Worm (Caenorhabditis elegans) whole organism, late embryonic: ENCODE results near the gene acs-17.

Experiments used
- dmd-4 ChIP-seq: sonication (generic microtip); optimal IDR thresholded peaks from 2 replicates; lab custom pipeline; 2016; ENCODE audit warnings: borderline replicate concordance, missing genetic modification characterization, missing compliant biosample characterization
- dve-1 ChIP-seq: sonication (generic microtip); optimal IDR thresholded peaks from 2 replicates; lab custom pipeline; 2017; ENCODE audit warnings: antibody characterized with exemption, mild to moderate bottlenecking, missing genetic modification characterization, missing compliant biosample characterization
- elt-2 ChIP-seq: sonication (generic microtip); optimal IDR thresholded peaks from 2 replicates; lab custom pipeline; 2016; ENCODE audit warnings: missing genetic modification reagents, missing genetic modification characterization, missing compliant biosample characterization
- elt-4 ChIP-seq: sonication (generic microtip); optimal IDR thresholded peaks from 2 replicates; lab custom pipeline; 2016; ENCODE audit warnings: missing genetic modification characterization, missing compliant biosample characterization
- ets-4 ChIP-seq: sonication (generic microtip); optimal IDR thresholded peaks from 2 replicates; lab custom pipeline; 2016; ENCODE audit warnings: missing genetic modification characterization, missing compliant biosample characterization
- hlh-30 ChIP-seq: sonication (generic microtip); optimal IDR thresholded peaks from 2 replicates; lab custom pipeline; 2017; ENCODE audit warnings: antibody characterized with exemption, missing genetic modification characterization, missing compliant biosample characterization; ENCODE audit not compliant: insufficient read depth
- nhr-11 ChIP-seq: fragments of 150-350 bp; optimal IDR thresholded peaks from 2 replicates; lab custom pipeline; 2014; ENCODE audit warnings: missing biosample characterization, missing genetic modification characterization
- odd-2 ChIP-seq: sonication (generic microtip); optimal IDR thresholded peaks from 2 replicates; lab custom pipeline; 2017; ENCODE audit warnings: antibody characterized with exemption, mild to moderate bottlenecking, missing genetic modification characterization, missing compliant biosample characterization

DNA sequence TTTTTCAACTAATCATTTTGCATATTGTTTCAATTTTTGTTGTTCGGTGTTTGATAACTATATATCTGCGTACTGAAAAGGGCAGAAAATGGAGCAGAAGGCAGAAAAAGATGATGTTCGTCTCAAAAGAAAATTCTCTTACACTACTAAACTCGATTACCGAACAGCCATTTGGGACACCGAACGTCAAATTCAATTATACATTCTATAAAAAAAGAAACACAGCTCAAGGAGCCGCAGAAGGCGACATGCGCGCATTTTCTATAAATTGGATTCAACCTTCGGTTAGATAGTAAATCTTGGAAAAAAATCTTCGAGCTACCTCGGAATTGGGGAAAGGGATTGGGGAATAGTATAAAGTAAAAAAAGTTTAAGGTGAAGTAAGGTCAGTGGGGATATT, 39.0 kb upstream of the acs-17 start:
- TF ChIP-seq odd-2 (no peak), elt-2 (tag; lab: Kevin White, UChicago) (no peak), elt-4 (tag; lab: Kevin White, UChicago) (no peak), dve-1 (tag; lab: Kevin White, UChicago) (no peak), hlh-30 (tag; lab: Kevin White, UChicago) (no peak), dmd-4 (tag; lab: Kevin White, UChicago) (no peak), ets-4 (tag; lab: Kevin White, UChicago) (no peak), nhr-11 (tag; lab: Kevin White, UChicago) (no peak)
